Worm (Caenorhabditis elegans): ENCODE results near the gene C38C10.3.

DNA sequence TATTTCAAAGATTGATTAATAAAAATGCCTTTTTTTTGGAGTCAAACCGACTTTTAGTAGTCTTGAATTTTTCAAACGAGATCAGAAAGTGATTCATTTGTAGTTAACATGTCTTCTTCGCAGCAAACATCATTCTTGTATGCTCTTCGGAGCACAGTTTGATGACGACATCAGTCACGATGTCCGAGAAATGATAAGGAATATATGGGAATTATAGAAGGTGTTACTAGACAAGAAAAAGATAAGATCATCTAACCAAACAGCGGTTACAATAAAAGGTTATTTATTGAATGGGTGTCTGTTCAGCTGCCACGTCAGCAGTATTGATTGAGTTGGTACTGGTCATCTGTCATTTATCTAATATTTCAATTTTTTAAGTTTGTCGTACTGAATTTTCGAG lies 19.1 kb downstream of the C38C10.3 start:
- TF ChIP-seq dpff-1 (tag; optimal IDR thresholded peaks at IDR 0.05): no peak
- no peak for TF ChIP-seq D2030.7 (GFP tag; IDR thresholded peaks at IDR 0.05)
- no peak for TF ChIP-seq lin-35 (GFP tag; optimal IDR thresholded peaks at IDR 0.05)
- TF ChIP-seq ZK185.1 (tag; optimal IDR thresholded peaks at IDR 0.05; ENCODE audit: poor library complexity, severe bottlenecking): no peak
- no peak for TF ChIP-seq nfyb-1 (GFP tag; IDR thresholded peaks at IDR 0.05)
- TF ChIP-seq lin-26 (GFP tag; IDR thresholded peaks at IDR 0.05): no peak
- no peak for TF ChIP-seq F22D6.2 (tag; optimal IDR thresholded peaks at IDR 0.05)
- no peak for TF ChIP-seq pha-4 (tag; optimal IDR thresholded peaks at IDR 0.05)
- no peak for TF ChIP-seq sea-2 (GFP tag; IDR thresholded peaks at IDR 0.05)
- no peak for TF ChIP-seq hlh-26 (GFP tag; conservative IDR thresholded peaks at IDR 0.05)
- no peak for TF ChIP-seq unc-62 (GFP tag; optimal IDR thresholded peaks at IDR 0.05)

Measured in whole organism, young adult.